Worm (Caenorhabditis elegans): Measurements from ENCODE around the gene T05C12.8.

T05C12.8 gene

DNA sequence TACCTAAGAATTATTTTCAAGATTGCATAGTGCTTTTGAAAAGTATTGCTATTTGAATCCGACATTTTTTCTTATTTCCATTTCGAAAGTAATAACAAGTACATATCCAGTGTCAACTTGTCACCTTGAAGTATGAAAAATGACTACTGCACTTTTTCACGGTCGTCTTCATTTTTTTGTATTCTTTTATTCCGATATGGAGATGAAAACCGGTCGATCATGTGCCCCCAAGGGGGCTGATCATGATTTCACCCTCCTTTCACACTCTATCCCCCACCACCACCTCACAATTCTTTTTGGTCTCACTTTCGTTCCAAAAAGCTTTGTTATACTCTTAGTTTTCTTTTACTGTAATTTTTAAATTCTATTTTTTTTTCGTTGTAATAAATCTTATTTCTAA, 35.6 kb upstream of the T05C12.8 start:
- TF ChIP-seq unc-62 (GFP tag; optimal IDR thresholded peaks at IDR 0.05) (no peak), nhr-25 (tag; optimal IDR thresholded peaks at IDR 0.05) (peak; percentile 65), blmp-1 (tag; optimal IDR thresholded peaks at IDR 0.05; ENCODE audit: insufficient read depth) (peak; percentile 84)

DNA sequence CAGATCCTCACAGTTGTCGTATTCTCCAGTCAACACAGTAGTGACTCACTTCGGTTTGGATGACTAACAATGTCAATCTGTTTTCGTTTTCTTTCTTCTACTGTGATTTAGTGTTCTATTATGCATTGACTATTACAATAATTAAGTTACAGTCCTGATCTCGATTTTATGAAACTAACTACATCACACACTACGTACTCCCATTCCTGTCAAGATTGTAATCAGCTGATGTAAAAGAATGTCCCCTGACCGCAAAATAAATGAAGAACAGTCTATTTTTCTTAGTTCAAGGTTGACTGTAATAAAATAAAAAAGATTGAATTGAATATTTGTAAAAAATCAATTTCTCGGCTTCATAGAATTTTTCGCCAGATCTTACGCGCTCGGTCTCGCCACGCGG, 35.0 kb upstream of the T05C12.8 start:
- TF ChIP-seq nhr-25 (tag; optimal IDR thresholded peaks at IDR 0.05) (peak; percentile 47), lin-11 (tag; optimal IDR thresholded peaks at IDR 0.05) (no peak)

DNA sequence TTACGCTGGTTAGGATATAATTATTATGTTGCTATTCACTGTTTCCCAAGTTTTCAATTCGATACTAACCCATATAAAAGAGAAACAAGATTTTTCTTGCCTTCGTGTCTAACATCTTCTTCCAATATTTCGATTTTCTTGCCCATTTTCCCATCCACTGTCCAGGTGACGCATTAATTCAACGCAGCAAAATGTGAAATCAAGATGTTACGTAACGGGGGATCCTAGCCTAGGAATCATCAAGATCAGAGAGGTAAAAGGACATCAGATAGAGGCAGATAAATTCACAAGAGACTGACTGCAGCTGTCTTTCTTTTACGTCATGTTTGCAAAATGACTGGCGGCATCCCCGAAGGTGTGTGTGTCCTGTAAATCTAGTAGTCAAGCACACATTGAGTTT, 34.3 kb upstream of the T05C12.8 start:
- no peak for TF ChIP-seq C34F6.9 (tag; optimal IDR thresholded peaks at IDR 0.05)
- no peak for TF ChIP-seq ceh-82 (tag; optimal IDR thresholded peaks at IDR 0.05)
- no peak for TF ChIP-seq alr-1 (tag; optimal IDR thresholded peaks at IDR 0.05)
- no peak for TF ChIP-seq peb-1 (tag; optimal IDR thresholded peaks at IDR 0.05)
- TF ChIP-seq ztf-4 (tag; optimal IDR thresholded peaks at IDR 0.05) = no peak
- peak; percentile 3 for TF ChIP-seq elt-1 (tag; optimal IDR thresholded peaks at IDR 0.05)
- peak; percentile 9 for TF ChIP-seq nhr-129 (tag; optimal IDR thresholded peaks at IDR 0.05)
- TF ChIP-seq crh-2 (tag; optimal IDR thresholded peaks at IDR 0.05) = no peak
- TF ChIP-seq nhr-21 (tag; optimal IDR thresholded peaks at IDR 0.05) = no peak
- no peak for TF ChIP-seq ztf-11 (tag; optimal IDR thresholded peaks at IDR 0.05)
- no peak for TF ChIP-seq sma-3 (GFP tag; optimal IDR thresholded peaks at IDR 0.05)
- no peak for TF ChIP-seq nhr-237 (tag; optimal IDR thresholded peaks at IDR 0.05)
- no peak for TF ChIP-seq nhr-6 (tag; optimal IDR thresholded peaks at IDR 0.05)
- TF ChIP-seq ceh-16 (tag; optimal IDR thresholded peaks at IDR 0.05) = no peak
- no peak for TF ChIP-seq unc-55 (GFP tag; optimal IDR thresholded peaks at IDR 0.05)
- peak; percentile 8 for TF ChIP-seq fos-1 (tag; optimal IDR thresholded peaks at IDR 0.05)
- TF ChIP-seq Y55F3AM.14 (GFP tag; optimal IDR thresholded peaks at IDR 0.05) = no peak

DNA sequence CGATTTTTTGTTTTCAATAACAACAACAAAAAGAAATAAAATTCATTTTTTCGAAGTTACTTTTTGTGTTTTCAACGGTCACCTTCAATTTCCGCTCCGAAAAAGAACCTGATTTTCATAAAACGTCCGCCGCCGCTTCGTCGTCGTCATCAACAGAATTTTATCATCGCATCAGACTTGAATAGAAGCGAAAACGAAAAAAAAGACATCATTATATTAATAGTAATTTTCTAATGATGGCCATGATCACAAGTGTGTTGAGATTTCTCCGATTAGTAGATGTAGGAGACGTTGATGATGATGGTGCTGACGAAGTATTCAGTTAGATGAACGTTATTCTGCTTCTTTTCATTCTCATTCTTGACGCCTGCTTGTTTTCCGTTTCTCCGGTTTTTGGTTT, 33.6 kb upstream of the T05C12.8 start:
- TF ChIP-seq sma-3 (GFP tag; optimal IDR thresholded peaks at IDR 0.05) (no peak), gmeb-1 (tag; optimal IDR thresholded peaks at IDR 0.05) (no peak), Y55F3AM.14 (GFP tag; optimal IDR thresholded peaks at IDR 0.05) (no peak), aly-2 (tag; optimal IDR thresholded peaks at IDR 0.05) (no peak), nhr-23 (tag; optimal IDR thresholded peaks at IDR 0.05) (no peak), ztf-1 (GFP tag; conservative IDR thresholded peaks at IDR 0.05) (no peak), snpc-4 (tag; optimal IDR thresholded peaks at IDR 0.05) (no peak), nhr-77 (tag; optimal IDR thresholded peaks at IDR 0.05) (no peak), egl-27 (tag; optimal IDR thresholded peaks at IDR 0.05) (no peak), mab-5 (tag; optimal IDR thresholded peaks at IDR 0.05) (no peak), nhr-10 (tag; optimal IDR thresholded peaks at IDR 0.05) (no peak), sma-9 (GFP tag; optimal IDR thresholded peaks at IDR 0.05) (no peak), sma-9 (tag; optimal IDR thresholded peaks at IDR 0.05) (no peak), unc-55 (GFP tag; optimal IDR thresholded peaks at IDR 0.05) (no peak), ztf-11 (tag; optimal IDR thresholded peaks at IDR 0.05) (no peak)

DNA sequence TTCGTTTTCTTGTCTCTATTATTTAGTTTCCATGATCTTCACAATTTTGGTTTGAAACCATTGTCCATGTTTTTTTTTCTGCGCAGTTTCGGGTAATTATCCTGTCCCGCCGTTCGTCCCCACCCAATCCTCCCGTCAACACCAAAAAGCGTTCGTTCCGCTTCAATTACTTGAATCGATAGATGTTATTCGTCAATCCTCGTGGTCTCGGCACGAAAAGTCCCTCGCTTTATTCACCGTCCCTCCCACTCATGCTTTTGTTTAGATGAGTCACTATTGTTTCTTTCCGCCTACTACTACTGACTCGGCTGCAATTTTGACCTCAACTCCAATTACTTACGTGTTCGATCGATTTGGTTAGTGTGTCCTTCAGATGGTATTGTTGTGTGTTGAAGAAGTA, 33.1 kb upstream of the T05C12.8 start:
- no peak for TF ChIP-seq sma-9 (GFP tag; optimal IDR thresholded peaks at IDR 0.05)
- TF ChIP-seq sma-9 (tag; optimal IDR thresholded peaks at IDR 0.05) = no peak
- TF ChIP-seq ztf-4 (tag; optimal IDR thresholded peaks at IDR 0.05) = no peak
- TF ChIP-seq elt-1 (tag; optimal IDR thresholded peaks at IDR 0.05) = no peak
- no peak for TF ChIP-seq ama-1 (optimal IDR thresholded peaks at IDR 0.05)
- TF ChIP-seq sma-3 (GFP tag; optimal IDR thresholded peaks at IDR 0.05) = no peak
- no peak for TF ChIP-seq zag-1 (tag; optimal IDR thresholded peaks at IDR 0.05)

DNA sequence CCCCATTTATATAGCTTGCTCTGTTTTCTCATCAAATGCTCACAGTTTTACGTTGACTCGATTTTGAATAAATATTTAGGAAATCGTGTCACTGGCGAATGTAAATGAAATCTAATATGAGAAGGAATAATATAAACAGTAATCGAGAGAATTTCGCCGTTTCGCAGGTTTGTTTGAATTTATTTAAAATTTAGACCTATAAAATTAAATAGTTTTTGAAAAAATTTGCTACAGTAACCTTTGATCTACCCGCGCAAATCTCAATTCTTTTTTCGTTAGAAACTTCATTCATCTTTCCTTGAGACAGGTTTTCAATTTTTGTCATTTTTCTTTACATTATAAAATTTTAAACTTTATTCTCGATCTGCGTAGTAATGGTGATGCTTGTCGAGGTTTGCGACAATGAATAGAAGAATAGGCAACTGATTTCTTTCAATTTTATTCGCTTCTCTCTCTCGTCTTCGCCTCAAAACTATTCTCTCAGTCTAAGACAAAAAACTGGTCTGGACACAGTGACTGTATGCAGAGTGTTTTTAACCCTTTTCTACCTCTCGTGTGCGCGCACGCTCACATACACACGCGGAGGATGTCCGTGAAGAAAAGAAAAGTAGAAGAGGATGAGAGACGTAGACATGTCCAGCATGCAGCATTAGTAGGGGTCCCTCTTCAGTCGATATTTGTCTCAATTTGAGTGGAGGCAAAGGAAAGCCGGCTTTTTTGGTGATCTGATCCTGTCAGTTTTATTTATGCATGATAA, 32.1 kb upstream of the T05C12.8 start, which contains the start of gene dab-1:
Gene dab-1 (plus strand): TSS at position 78 of the 757 bp plus-strand sequence.
- TF ChIP-seq ztf-4 (tag; optimal IDR thresholded peaks at IDR 0.05) (no peak), nhr-237 (tag; optimal IDR thresholded peaks at IDR 0.05) (no peak), elt-1 (tag; optimal IDR thresholded peaks at IDR 0.05) (no peak), lsy-2 (tag; optimal IDR thresholded peaks at IDR 0.05) (peak in 1 of 2 experiments; percentile 32), skn-1 (tag; optimal IDR thresholded peaks at IDR 0.05) (no peak), nhr-129 (tag; optimal IDR thresholded peaks at IDR 0.05) (peak; percentile 68), nhr-77 (tag; optimal IDR thresholded peaks at IDR 0.05) (no peak), ZK546.5 (tag; optimal IDR thresholded peaks at IDR 0.05) (no peak), F13H6.1 (tag; optimal IDR thresholded peaks at IDR 0.05) (no peak), egl-27 (tag; optimal IDR thresholded peaks at IDR 0.05) (no peak), sma-9 (GFP tag; optimal IDR thresholded peaks at IDR 0.05) (no peak), sma-9 (tag; optimal IDR thresholded peaks at IDR 0.05) (no peak), ztf-1 (GFP tag; conservative IDR thresholded peaks at IDR 0.05) (no peak), C34F6.9 (tag; optimal IDR thresholded peaks at IDR 0.05) (peak; percentile 46), R02D3.7 (tag; optimal IDR thresholded peaks at IDR 0.05) (no peak), zag-1 (tag; optimal IDR thresholded peaks at IDR 0.05) (no peak), unc-62 (GFP tag; optimal IDR thresholded peaks at IDR 0.05) (no peak), ceh-16 (tag; optimal IDR thresholded peaks at IDR 0.05) (no peak), nhr-11 (tag; optimal IDR thresholded peaks at IDR 0.05) (no peak), lin-11 (tag; optimal IDR thresholded peaks at IDR 0.05) (no peak), elt-3 (tag; optimal IDR thresholded peaks at IDR 0.05) (no peak), ztf-11 (tag; optimal IDR thresholded peaks at IDR 0.05) (no peak), snpc-4 (tag; optimal IDR thresholded peaks at IDR 0.05) (no peak), sma-3 (GFP tag; optimal IDR thresholded peaks at IDR 0.05) (peak; percentile 9), nhr-12 (tag; optimal IDR thresholded peaks at IDR 0.05) (no peak)
